Worm (Caenorhabditis elegans): ENCODE data around the gene Y49F6A.5.

DNA sequence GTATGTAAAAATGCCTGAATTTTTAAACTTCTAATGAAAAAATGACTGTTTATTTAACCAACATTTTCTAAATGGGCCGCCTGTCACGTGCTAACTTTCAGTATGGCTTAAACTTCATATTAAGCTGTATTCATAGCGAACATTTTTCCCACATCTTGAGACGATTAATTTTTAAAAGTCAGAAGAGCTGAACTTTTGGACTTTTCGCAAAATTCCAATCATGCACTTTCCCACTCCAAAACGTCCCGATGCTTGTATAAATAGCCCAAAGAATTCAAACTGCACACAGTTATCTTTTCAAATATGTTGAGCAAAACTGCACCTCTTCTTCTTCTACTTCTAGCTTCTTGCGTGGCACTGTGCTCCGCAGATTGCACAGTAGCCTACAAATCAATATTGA lies 32.9 kb downstream of the Y49F6A.5 start, which contains the start of gene clec-132:
- no peak for TF ChIP-seq pha-4 (tag; optimal IDR thresholded peaks at IDR 0.05)
- no peak for TF ChIP-seq snpc-4 (GFP tag; optimal IDR thresholded peaks at IDR 0.05)
- no peak for TF ChIP-seq snpc-4 (tag; optimal IDR thresholded peaks at IDR 0.05)
- TF ChIP-seq ztf-26 (tag; optimal IDR thresholded peaks at IDR 0.05) = no peak
- TF ChIP-seq lin-35 (GFP tag; optimal IDR thresholded peaks at IDR 0.05) = no peak

All from whole organism, young adult.